Fruit fly (Drosophila melanogaster): ENCODE data around the gene Atg4a.
A peak's percentile ranks its signal among the peaks of the same experiment; 100 is the strongest.

The Atg4a gene

DNA sequence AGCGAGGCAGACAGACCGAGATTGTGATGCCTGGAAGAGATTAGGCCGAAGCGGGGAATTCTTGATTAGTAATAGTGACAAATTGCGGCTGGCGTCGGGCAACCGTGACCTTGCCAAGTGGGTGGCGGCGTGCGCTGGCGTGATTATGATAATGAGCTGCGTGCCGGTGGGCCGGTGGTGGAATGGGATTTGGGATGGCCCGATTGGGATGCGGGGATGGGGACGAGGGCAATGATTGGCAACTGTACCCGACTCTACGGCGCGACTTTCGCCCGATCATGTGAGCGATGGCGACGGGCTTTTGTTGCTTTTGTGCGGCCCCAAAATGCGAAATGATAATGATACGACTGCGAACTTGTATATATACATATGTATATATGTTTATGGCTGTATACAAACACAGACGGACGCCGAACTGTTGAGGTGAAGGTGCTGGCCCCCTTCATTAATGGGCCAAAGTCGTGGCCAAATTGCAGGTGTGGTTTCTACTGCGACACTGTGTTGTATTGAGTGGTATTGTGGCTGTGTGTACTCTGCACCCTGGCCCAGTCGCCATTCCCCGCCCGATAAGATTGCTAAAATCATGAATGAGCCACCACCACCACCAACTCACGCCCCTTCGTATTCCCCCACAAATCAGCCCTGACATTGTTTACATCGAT, 36.1 kb downstream of the Atg4a start (continued):
- TF ChIP-seq CG9215 (GFP tag; IDR thresholded peaks at IDR 0.05), result no peak
- no peak for TF ChIP-seq CG12299 (tag; optimal IDR thresholded peaks at IDR 0.05)
- TF ChIP-seq exex (tag; optimal IDR thresholded peaks at IDR 0.05), result peak; percentile 43

DNA sequence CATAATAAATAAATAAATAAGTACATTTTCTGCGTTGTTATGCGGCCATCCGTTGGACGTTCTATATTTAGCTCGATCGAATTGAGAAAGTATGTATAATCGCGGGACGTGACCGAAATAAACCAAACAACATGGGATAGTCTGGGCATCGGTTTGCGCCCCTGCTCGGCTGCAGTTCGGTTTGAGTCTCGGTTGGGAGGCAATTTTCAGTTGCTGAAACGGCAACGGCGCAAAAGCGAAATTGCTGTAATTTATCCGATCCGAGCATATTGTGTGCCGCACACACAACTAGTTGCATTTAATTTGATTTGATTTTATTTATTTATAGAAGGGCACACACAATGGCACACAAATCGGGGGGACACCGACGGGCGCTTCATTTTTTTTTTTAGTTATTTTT, 37.4 kb downstream of the Atg4a start:
- TF ChIP-seq sr (GFP tag; IDR thresholded peaks at IDR 0.05), result no peak
- TF ChIP-seq YL-1 (GFP tag; optimal IDR thresholded peaks at IDR 0.05), result peak; percentile 2
- no peak for TF ChIP-seq prd (optimal IDR thresholded peaks at IDR 0.05)
- TF ChIP-seq prd (GFP tag; IDR thresholded peaks at IDR 0.05), result 0 out of 3 replicates have a peak, but pooled peaks have one; percentile 30
- TF ChIP-seq so (GFP tag; IDR thresholded peaks at IDR 0.05), result peak; percentile 31; the same call in 1 of the 3 replicates
- no peak for TF ChIP-seq sob (GFP tag; IDR thresholded peaks at IDR 0.05)
- TF ChIP-seq E2f2 (GFP tag; IDR thresholded peaks at IDR 0.05), result peak; percentile 11; the same call in 1 of the 2 replicates
- 0 out of 4 replicates have a peak, but pooled peaks have one; percentile 11 for TF ChIP-seq chinmo (GFP tag; IDR thresholded peaks at IDR 0.05; ENCODE audit: partially characterized antibody)
- TF ChIP-seq CG2120 (GFP tag; optimal IDR thresholded peaks at IDR 0.05), result no peak
- peak; percentile 35 for TF ChIP-seq Ets65A (GFP tag)
- TF ChIP-seq stwl (tag; optimal IDR thresholded peaks at IDR 0.05), result peak; percentile 7
- TF ChIP-seq CG18011 (GFP tag; optimal IDR thresholded peaks at IDR 0.05), result no peak
- TF ChIP-seq E2f1 (GFP tag; IDR thresholded peaks at IDR 0.05), result 0 out of 2 replicates have a peak, but pooled peaks have one; percentile 22
- 0 out of 2 replicates have a peak, but pooled peaks have one; percentile 7 for TF ChIP-seq CG3847 (GFP tag; IDR thresholded peaks at IDR 0.05)
- TF ChIP-seq Dbx (GFP tag; IDR thresholded peaks at IDR 0.05), result 0 out of 3 replicates have a peak, but pooled peaks have one; percentile 31
- peak; percentile 21 for TF ChIP-seq ewg (GFP tag; optimal IDR thresholded peaks at IDR 0.05)
- peak; percentile 63 for TF ChIP-seq CTCF (GFP tag; optimal IDR thresholded peaks at IDR 0.05)
- no peak for TF ChIP-seq ara (GFP tag; IDR thresholded peaks at IDR 0.05)
- no peak for TF ChIP-seq CG8290 (GFP tag; optimal IDR thresholded peaks at IDR 0.05)
- TF ChIP-seq CG8290 (tag; optimal IDR thresholded peaks at IDR 0.05), result peak in 1 of 2 experiments; percentile 20
- peak; percentile 17 for TF ChIP-seq Max (GFP tag; optimal IDR thresholded peaks at IDR 0.05)
- TF ChIP-seq CG12769 (tag; optimal IDR thresholded peaks at IDR 0.05), result peak; percentile 91
- no peak for TF ChIP-seq CG33557 (GFP tag; optimal IDR thresholded peaks at IDR 0.05)
- peak; percentile 36 for TF ChIP-seq CG3407 (GFP tag; optimal IDR thresholded peaks at IDR 0.05)
- TF ChIP-seq pita (GFP tag; optimal IDR thresholded peaks at IDR 0.05), result peak; percentile 48
- no peak for TF ChIP-seq CG17186 (GFP tag; optimal IDR thresholded peaks at IDR 0.05)
- TF ChIP-seq Sin3A (optimal IDR thresholded peaks at IDR 0.05), result no peak
- no peak for TF ChIP-seq CG14710 (tag; optimal IDR thresholded peaks at IDR 0.05)
- peak; percentile 11 for TF ChIP-seq gfzf (GFP tag; optimal IDR thresholded peaks at IDR 0.05)
- 0 out of 3 replicates have a peak, but pooled peaks have one; percentile 52 for TF ChIP-seq CG2199 (GFP tag; IDR thresholded peaks at IDR 0.05)
- 0 out of 2 replicates have a peak, but pooled peaks have one; percentile 11 for TF ChIP-seq slbo (GFP tag; IDR thresholded peaks at IDR 0.05)
- TF ChIP-seq CG16813 (GFP tag; IDR thresholded peaks at IDR 0.05; ENCODE audit: partially characterized antibody), result peak; percentile 36; the same call in 1 of the 3 replicates
- peak; percentile 32 for TF ChIP-seq CG9727 (GFP tag; optimal IDR thresholded peaks at IDR 0.05)
- TF ChIP-seq CG14014 (GFP tag; IDR thresholded peaks at IDR 0.05), result no peak
- TF ChIP-seq vvl (GFP tag; IDR thresholded peaks at IDR 0.05), result peak; percentile 13; the same call in 1 of the 2 replicates
- peak in 1 of 2 experiments; percentile 32 for TF ChIP-seq Pdp1 (GFP tag; optimal IDR thresholded peaks at IDR 0.05)
- 0 out of 3 replicates have a peak, but pooled peaks have one; percentile 21 for TF ChIP-seq CG34422 (GFP tag; IDR thresholded peaks at IDR 0.05)

Measured in whole organism, embryonic.